Fruit fly (Drosophila melanogaster) whole organism, embryonic: ENCODE measurements around the gene CG15894.

Experiments used
- Asciz ChIP-seq: fragments of 200-800 bp; sonication (Bioruptor generic); optimal IDR thresholded peaks from 2 replicates; lab custom pipeline; 2017; ENCODE audit warnings: missing biosample characterization, mild to moderate bottlenecking, missing genetic modification characterization, missing genetic modification reagents
- B-H1 ChIP-seq: fragments of 200-800 bp; sonication (Bioruptor generic); IDR thresholded peaks from 3 replicates; pipeline ENCODE4 v1.3.6; 2022; ENCODE audit warnings: missing biosample characterization, missing genetic modification characterization
- BEAF-32 ChIP-seq: fragments of 200-800 bp; sonication (Bioruptor generic); optimal IDR thresholded peaks from 3 replicates; lab custom pipeline; 2017; ENCODE audit warnings: missing biosample characterization, missing genetic modification characterization, mild to moderate bottlenecking, moderate library complexity, missing genetic modification reagents
- Blimp-1 ChIP-seq: fragments of 200-800 bp; sonication (Bioruptor generic); optimal IDR thresholded peaks from 3 replicates; lab custom pipeline; 2018; ENCODE audit warnings: missing biosample characterization, missing genetic modification characterization, mild to moderate bottlenecking, moderate library complexity, missing genetic modification reagents
- CG10565 ChIP-seq: fragments of 200-800 bp; sonication (Bioruptor generic); optimal IDR thresholded peaks from 3 replicates; lab custom pipeline; 2016; ENCODE audit warnings: missing biosample characterization, mild to moderate bottlenecking, missing genetic modification characterization
- CG11696 ChIP-seq: fragments of 200-800 bp; sonication (Bioruptor generic); IDR thresholded peaks from 2 replicates; pipeline ENCODE4 v1.3.6; 2022; ENCODE audit warnings: missing biosample characterization, missing genetic modification characterization
- CG11723 ChIP-seq: fragments of 200-800 bp; sonication (Bioruptor generic); optimal IDR thresholded peaks from 2 replicates; lab custom pipeline; 2017; ENCODE audit warnings: missing biosample characterization, mild to moderate bottlenecking, missing genetic modification characterization
- CG14860 ChIP-seq: fragments of 200-800 bp; sonication (Bioruptor generic); IDR thresholded peaks from 3 replicates; pipeline ENCODE4 v1.3.6; 2022; ENCODE audit warnings: missing biosample characterization, missing genetic modification characterization; ENCODE audit not compliant: partially characterized antibody
- CG14965 ChIP-seq: fragments of 200-800 bp; sonication (Bioruptor generic); optimal IDR thresholded peaks from 2 replicates; lab custom pipeline; 2016; ENCODE audit warnings: missing biosample characterization, missing genetic modification characterization, borderline replicate concordance
- CG1647 ChIP-seq: fragments of 200-800 bp; sonication (Bioruptor generic); optimal IDR thresholded peaks from 3 replicates; lab custom pipeline; 2016; ENCODE audit warnings: missing biosample characterization, missing genetic modification characterization
- CG2120 ChIP-seq: fragments of 200-800 bp; sonication (Bioruptor generic); optimal IDR thresholded peaks from 3 replicates; lab custom pipeline; 2016; ENCODE audit warnings: missing biosample characterization, missing genetic modification characterization
- CG3847 ChIP-seq: fragments of 200-800 bp; sonication (Bioruptor generic); IDR thresholded peaks from 2 replicates; pipeline ENCODE4 v1.3.6; 2022; ENCODE audit warnings: missing biosample characterization, missing genetic modification characterization
- CG4617 ChIP-seq: fragments of 200-800 bp; sonication (Bioruptor generic); optimal IDR thresholded peaks from 3 replicates; lab custom pipeline; 2016; ENCODE audit warnings: missing biosample characterization, missing genetic modification characterization, borderline replicate concordance
- CHES-1-like ChIP-seq: fragments of 200-800 bp; sonication (Bioruptor generic); optimal IDR thresholded peaks from 2 replicates; lab custom pipeline; 2016; ENCODE audit warnings: missing biosample characterization, missing genetic modification characterization
- Camta ChIP-seq: fragments of 200-800 bp; sonication (Bioruptor generic); optimal IDR thresholded peaks from 2 replicates; lab custom pipeline; 2016; ENCODE audit warnings: missing biosample characterization, missing genetic modification characterization
- D19A ChIP-seq: fragments of 200-800 bp; optimal IDR thresholded peaks from 3 replicates; lab custom pipeline; 2019; ENCODE audit warnings: missing biosample characterization, mild to moderate bottlenecking, missing genetic modification characterization, moderate library complexity
- Doc3 ChIP-seq: fragments of 200-800 bp; sonication (Bioruptor generic); IDR thresholded peaks from 3 replicates; pipeline ENCODE4 v1.3.6; 2022; ENCODE audit warnings: missing biosample characterization, missing genetic modification characterization; ENCODE audit not compliant: partially characterized antibody
- E2f1 ChIP-seq: fragments of 200-800 bp; sonication (Bioruptor generic); IDR thresholded peaks from 2 replicates; pipeline ENCODE4 v1.3.6; 2022; ENCODE audit warnings: missing biosample characterization, missing genetic modification characterization
- GATAe ChIP-seq: fragments of 200-800 bp; sonication (Bioruptor generic); conservative IDR thresholded peaks from 2 replicates; pipeline ENCODE4 v1.3.6; 2022; ENCODE audit warnings: missing biosample characterization, missing genetic modification characterization
- HmgZ ChIP-seq: fragments of 200-800 bp; sonication (Bioruptor generic); optimal IDR thresholded peaks from 2 replicates; lab custom pipeline; 2018; ENCODE audit warnings: missing biosample characterization, mild to moderate bottlenecking, missing genetic modification characterization
- Kr ChIP-seq: fragments of 200-800 bp; sonication (Bioruptor generic); optimal IDR thresholded peaks from 2 replicates; lab custom pipeline; 2017; ENCODE audit warnings: missing biosample characterization, mild to moderate bottlenecking, missing genetic modification characterization
- Med ChIP-seq: fragments of 200-800 bp; sonication (Bioruptor generic); peaks from one replicate; lab custom pipeline; 2016; ENCODE audit warnings: missing biosample characterization, missing genetic modification characterization, mild to moderate bottlenecking, inconsistent platforms, moderate library complexity
- Nf-YB ChIP-seq: fragments of 200-800 bp; sonication (Bioruptor generic); optimal IDR thresholded peaks from 3 replicates; lab custom pipeline; 2019; ENCODE audit warnings: missing biosample characterization, mild to moderate bottlenecking, missing genetic modification characterization, moderate library complexity
- NfI ChIP-seq: fragments of 200-800 bp; sonication (Bioruptor generic); optimal IDR thresholded peaks from 3 replicates; lab custom pipeline; 2018; ENCODE audit warnings: missing biosample characterization, mild to moderate bottlenecking, missing genetic modification characterization, moderate library complexity
- Spps ChIP-seq: fragments of 200-800 bp; sonication (Bioruptor generic); optimal IDR thresholded peaks from 2 replicates; lab custom pipeline; 2018; ENCODE audit warnings: missing biosample characterization, mild to moderate bottlenecking, missing genetic modification characterization
- Sry-δ ChIP-seq: fragments of 200-800 bp; sonication (Bioruptor generic); optimal IDR thresholded peaks from 2 replicates; lab custom pipeline; 2016; ENCODE audit warnings: missing biosample characterization, missing genetic modification characterization
- Taf1 ChIP-seq: fragments of 200-800 bp; sonication (Bioruptor generic); IDR thresholded peaks from 2 replicates; pipeline ENCODE4 v1.3.6; 2022; ENCODE audit warnings: missing biosample characterization, missing genetic modification characterization
- Tbp ChIP-seq: fragments of >200 bp; optimal IDR thresholded peaks from 2 replicates; lab custom pipeline; 2018; ENCODE audit warnings: missing biosample characterization, missing genetic modification characterization
- Usf ChIP-seq: fragments of 200-800 bp; sonication (Bioruptor generic); optimal IDR thresholded peaks from 2 replicates; lab custom pipeline; 2017; ENCODE audit warnings: missing genotype, missing biosample characterization, missing genetic modification characterization
- ash1 ChIP-seq: fragments of 200-800 bp; sonication (Bioruptor generic); optimal IDR thresholded peaks from 2 replicates; lab custom pipeline; 2018; ENCODE audit warnings: missing biosample characterization, mild to moderate bottlenecking, missing genetic modification characterization
- bab2 ChIP-seq: fragments of 200-800 bp; sonication (Bioruptor generic); optimal IDR thresholded peaks from 2 replicates; lab custom pipeline; 2016; ENCODE audit warnings: missing biosample characterization, missing genetic modification characterization
- chm ChIP-seq: fragments of 200-800 bp; sonication (Bioruptor generic); IDR thresholded peaks from 2 replicates; pipeline ENCODE4 v1.3.6; 2022; ENCODE audit warnings: missing biosample characterization, missing genetic modification characterization
- crp ChIP-seq, 2 experiments: fragments of 200-800 bp; sonication (Bioruptor generic); optimal IDR thresholded peaks; 2 replicates in 1 of 2; 3 replicates in 1 of 2; lab custom pipeline; 2017; ENCODE audit warnings: missing biosample characterization in 2 of 2, missing genetic modification characterization in 2 of 2, mild to moderate bottlenecking in 1 of 2, moderate library complexity in 1 of 2
- dmrt11E ChIP-seq: fragments of 200-800 bp; sonication (Bioruptor generic); optimal IDR thresholded peaks from 3 replicates; lab custom pipeline; 2018; ENCODE audit warnings: missing biosample characterization, mild to moderate bottlenecking, missing genetic modification characterization, moderate library complexity
- dysf ChIP-seq: fragments of 200-800 bp; sonication (Bioruptor generic); IDR thresholded peaks from 3 replicates; pipeline ENCODE4 v1.3.6; 2022; ENCODE audit warnings: missing biosample characterization, missing genetic modification characterization
- fd96Cb ChIP-seq: fragments of 200-800 bp; sonication (Bioruptor generic); optimal IDR thresholded peaks from 2 replicates; lab custom pipeline; 2018; ENCODE audit warnings: missing biosample characterization, mild to moderate bottlenecking, missing genetic modification characterization, moderate library complexity
- gt ChIP-seq: fragments of 200-800 bp; sonication (Bioruptor generic); IDR thresholded peaks from 2 replicates; pipeline ENCODE4 v1.3.6; 2022; ENCODE audit warnings: missing biosample characterization, missing genetic modification characterization
- hb ChIP-seq: fragments of 200-800 bp; sonication (Bioruptor generic); IDR thresholded peaks from 3 replicates; pipeline ENCODE4 v1.3.6; 2022; ENCODE audit warnings: missing biosample characterization, missing genetic modification characterization; ENCODE audit not compliant: partially characterized antibody
- jigr1 ChIP-seq: fragments of 200-800 bp; sonication (Bioruptor generic); IDR thresholded peaks from 3 replicates; pipeline ENCODE4 v1.3.6; 2022; ENCODE audit warnings: missing biosample characterization, missing genetic modification characterization
- jumu ChIP-seq: fragments of 200-800 bp; sonication (Bioruptor generic); optimal IDR thresholded peaks from 3 replicates; lab custom pipeline; 2016; ENCODE audit warnings: missing biosample characterization, missing genetic modification characterization
- lab ChIP-seq: fragments of 200-800 bp; sonication (Bioruptor generic); optimal IDR thresholded peaks from 3 replicates; lab custom pipeline; 2017; ENCODE audit warnings: missing biosample characterization, missing genetic modification characterization, mild to moderate bottlenecking, moderate library complexity, missing genetic modification reagents
- org-1 ChIP-seq: fragments of 200-800 bp; sonication (Bioruptor generic); optimal IDR thresholded peaks from 2 replicates; lab custom pipeline; 2017; ENCODE audit warnings: missing biosample characterization, missing genetic modification characterization
- pum ChIP-seq: fragments of 200-800 bp; sonication (Bioruptor generic); optimal IDR thresholded peaks from 2 replicates; lab custom pipeline; 2016; ENCODE audit warnings: missing biosample characterization, missing genetic modification characterization
- pzg ChIP-seq: fragments of 200-800 bp; sonication (Bioruptor generic); optimal IDR thresholded peaks from 3 replicates; lab custom pipeline; 2018; ENCODE audit warnings: missing biosample characterization, mild to moderate bottlenecking, missing genetic modification characterization, moderate library complexity
- tap ChIP-seq: fragments of 200-800 bp; optimal IDR thresholded peaks from 3 replicates; lab custom pipeline; 2019; ENCODE audit warnings: missing biosample characterization, mild to moderate bottlenecking, missing genetic modification characterization, moderate library complexity
- ttk ChIP-seq: fragments of 200-800 bp; sonication (Bioruptor generic); IDR thresholded peaks from 2 replicates; pipeline ENCODE4 v2.1.2; 2022; ENCODE audit warnings: missing biosample characterization, missing genetic modification characterization
- unpg ChIP-seq: fragments of 200-800 bp; sonication (Bioruptor generic); optimal IDR thresholded peaks from 3 replicates; lab custom pipeline; 2018; ENCODE audit warnings: missing biosample characterization, mild to moderate bottlenecking, missing genetic modification characterization, moderate library complexity

Gene CG15894

dm6 chrX:6343323-6343722 lies 34.3 kb downstream of the CG15894 start (continued):
- TF ChIP-seq CG14860 (GFP tag; lab: Robert Waterston, UW): no peak
- TF ChIP-seq CG1647: no peak
- no peak for TF ChIP-seq pzg (GFP tag; lab: Kevin White, UChicago)

- TF ChIP-seq Tbp: no peak
- TF ChIP-seq CG14965: no peak
- peak; percentile 43 for TF ChIP-seq Blimp-1 (GFP tag; lab: Kevin White, UChicago)
- no peak for TF ChIP-seq CG2120
- TF ChIP-seq dysf: peak; percentile 59; the same call in 2 of the 3 replicates
- no peak for TF ChIP-seq Doc3 (GFP tag; lab: Robert Waterston, UW)
- no peak for TF ChIP-seq Nf-YB (GFP tag; lab: Kevin White, UChicago)
- no peak for TF ChIP-seq CG11696 (GFP tag; lab: Robert Waterston, UW)
- no peak for TF ChIP-seq Kr
- no peak for TF ChIP-seq Spps (tag; lab: Kevin White, UChicago)
- TF ChIP-seq ash1 (GFP tag; lab: Kevin White, UChicago): no peak
- no peak for TF ChIP-seq CG10565 (GFP tag; lab: Kevin White, UChicago)
- no peak for TF ChIP-seq Camta (GFP tag; lab: Kevin White, UChicago)
- TF ChIP-seq ttk (GFP tag; lab: Robert Waterston, UW): peak; percentile 65; the same call in 1 of the 2 replicates
- no peak for TF ChIP-seq Sry-δ (GFP tag; lab: Kevin White, UChicago)
- no peak for TF ChIP-seq GATAe
- no peak for TF ChIP-seq chm (GFP tag; lab: Robert Waterston, UW)
- TF ChIP-seq HmgZ (tag; lab: Kevin White, UChicago): no peak
- peak; percentile 54; the same call in 1 of the 3 replicates for TF ChIP-seq jigr1 (GFP tag; lab: Robert Waterston, UW)
- TF ChIP-seq dmrt11E (tag; lab: Kevin White, UChicago): no peak
- no peak for TF ChIP-seq CHES-1-like (GFP tag; lab: Kevin White, UChicago)
- peak; percentile 69 for TF ChIP-seq Med
- TF ChIP-seq Asciz (GFP tag; lab: Kevin White, UChicago): no peak
- TF ChIP-seq Taf1 (GFP tag; lab: Robert Waterston, UW): no peak
- no peak for TF ChIP-seq CG11723 (GFP tag; lab: Kevin White, UChicago)
- TF ChIP-seq hb: no peak
- no peak for TF ChIP-seq CG4617
- TF ChIP-seq E2f1 (GFP tag; lab: Robert Waterston, UW): peak; percentile 46
- peak; percentile 4 for TF ChIP-seq lab (GFP tag; lab: Kevin White, UChicago)
- no peak for TF ChIP-seq D19A (tag; lab: Kevin White, UChicago)
- no peak for TF ChIP-seq BEAF-32 (GFP tag; lab: Kevin White, UChicago)
- no peak for TF ChIP-seq Usf (GFP tag; lab: Kevin White, UChicago)
- TF ChIP-seq org-1 (GFP tag; lab: Kevin White, UChicago): no peak
- TF ChIP-seq CG3847 (GFP tag; lab: Robert Waterston, UW): 0 out of 2 replicates have a peak, but pooled peaks have one; percentile 38
- TF ChIP-seq tap (tag; lab: Kevin White, UChicago): peak; percentile 18
- no peak for TF ChIP-seq fd96Cb
- no peak for TF ChIP-seq jumu (GFP tag; lab: Kevin White, UChicago)
- TF ChIP-seq pum: no peak
- no peak for TF ChIP-seq NfI (GFP tag; lab: Kevin White, UChicago)
- TF ChIP-seq gt (GFP tag; lab: Robert Waterston, UW): no peak
- TF ChIP-seq B-H1: peak; percentile 24; the same call in 1 of the 3 replicates
- no peak for TF ChIP-seq crp (GFP tag; optimal IDR thresholded peaks at IDR 0.05; lab: Kevin White, UChicago)
- TF ChIP-seq bab2 (GFP tag; lab: Kevin White, UChicago): peak; percentile 14
- peak; percentile 10 for TF ChIP-seq unpg (GFP tag; lab: Kevin White, UChicago)
These were observed 35.0 kb downstream of the CG15894 start for dm6 chrX:6343786-6344537.
